Fruit fly (Drosophila melanogaster) whole organism: Measurements from ENCODE around the gene CG6999.

Experiments
- CG8478 ChIP-seq: fragments of >200 bp; optimal IDR thresholded peaks from 2 replicates; lab custom pipeline; 2018; ENCODE audit warnings: inconsistent platforms
- Dll ChIP-seq: fragments of >200 bp; optimal IDR thresholded peaks from 2 replicates; lab custom pipeline; 2017
- psq ChIP-seq: fragments of >200 bp; optimal IDR thresholded peaks from 2 replicates; lab custom pipeline; 2017
- usp ChIP-seq: fragments of >200 bp; optimal IDR thresholded peaks from 2 replicates; lab custom pipeline; 2017; ENCODE audit warnings: missing biosample characterization, missing genetic modification characterization, mixed read lengths

dm6 chrX:9110155-9110909 is 22.2 kb downstream of the CG6999 start:
- no peak for TF ChIP-seq usp
- TF ChIP-seq Dll (lab: Kevin White, UChicago): no peak
- no peak for TF ChIP-seq psq
- no peak for TF ChIP-seq CG8478 (lab: Kevin White, UChicago)
